Fruit fly (Drosophila melanogaster): Measurements from ENCODE around the gene GstD1.
A peak's percentile ranks its signal among the peaks of the same experiment; 100 is the strongest.

Gene GstD1

dm6 chr3R:12359837-12360236, 9.2 kb downstream of the GstD1 start, which contains the start of gene CG4115:
Gene CG4115, plus strand, starts transcription at chr3R:12360008.
- no peak for TF ChIP-seq Hr96 (GFP tag; optimal IDR thresholded peaks at IDR 0.05)
- TF ChIP-seq kay (GFP tag; ENCODE audit: borderline replicate concordance): no peak
- no peak for TF ChIP-seq CG33017 (tag; optimal IDR thresholded peaks at IDR 0.05)
- TF ChIP-seq Mnt (GFP tag; optimal IDR thresholded peaks at IDR 0.05): no peak
- no peak for TF ChIP-seq CG7045 (GFP tag; optimal IDR thresholded peaks at IDR 0.05)
- no peak for TF ChIP-seq ovo (GFP tag; optimal IDR thresholded peaks at IDR 0.05)
- TF ChIP-seq CG14711 (tag; optimal IDR thresholded peaks at IDR 0.05): no peak
- no peak for TF ChIP-seq cnc (optimal IDR thresholded peaks at IDR 0.05)
- TF ChIP-seq CG12768 (GFP tag; optimal IDR thresholded peaks at IDR 0.05): no peak
- TF ChIP-seq CG11617 (GFP tag; optimal IDR thresholded peaks at IDR 0.05): no peak
- no peak for TF ChIP-seq CG7101 (tag; optimal IDR thresholded peaks at IDR 0.05)
- TF ChIP-seq cic (GFP tag; optimal IDR thresholded peaks at IDR 0.05): no peak

- peak; percentile 31 for TF ChIP-seq Mnt (GFP tag; optimal IDR thresholded peaks at IDR 0.05)
- TF ChIP-seq CG12768 (GFP tag; optimal IDR thresholded peaks at IDR 0.05): no peak
- no peak for TF ChIP-seq pad (GFP tag; optimal IDR thresholded peaks at IDR 0.05)
- peak; percentile 19 for TF ChIP-seq bab1 (GFP tag; optimal IDR thresholded peaks at IDR 0.05)
These were observed 13.0 kb downstream of the GstD1 start, which contains the start of gene MBD-R2 for dm6 chr3R:12356044-12356443. Gene MBD-R2, minus strand, starts transcription at chr3R:12356265.

dm6 chr3R:12352003-12352402, 17.1 kb downstream of the GstD1 start, which contains the start of gene CG10041:
Gene CG10041, minus strand, starts transcription at chr3R:12352103.
- TF ChIP-seq CG11617 (GFP tag; optimal IDR thresholded peaks at IDR 0.05): no peak
- no peak for TF ChIP-seq CG12768 (GFP tag; optimal IDR thresholded peaks at IDR 0.05)
- TF ChIP-seq Mnt (GFP tag; optimal IDR thresholded peaks at IDR 0.05): no peak
- no peak for TF ChIP-seq tj (GFP tag; optimal IDR thresholded peaks at IDR 0.05)
- TF ChIP-seq CG33017 (tag; optimal IDR thresholded peaks at IDR 0.05): no peak
- no peak for TF ChIP-seq Crg-1 (GFP tag; optimal IDR thresholded peaks at IDR 0.05)
- no peak for TF ChIP-seq ovo (GFP tag; optimal IDR thresholded peaks at IDR 0.05)
- no peak for TF ChIP-seq kay (GFP tag; ENCODE audit: borderline replicate concordance)
- TF ChIP-seq cic (GFP tag; optimal IDR thresholded peaks at IDR 0.05): no peak
- TF ChIP-seq CG7101 (tag; optimal IDR thresholded peaks at IDR 0.05): no peak
- TF ChIP-seq toe (GFP tag; optimal IDR thresholded peaks at IDR 0.05): no peak
- TF ChIP-seq bab1 (GFP tag; optimal IDR thresholded peaks at IDR 0.05): no peak
- no peak for TF ChIP-seq CG14711 (tag; optimal IDR thresholded peaks at IDR 0.05)
- no peak for TF ChIP-seq pad (GFP tag; optimal IDR thresholded peaks at IDR 0.05)
- no peak for TF ChIP-seq Hr96 (GFP tag; optimal IDR thresholded peaks at IDR 0.05)
- TF ChIP-seq cnc (optimal IDR thresholded peaks at IDR 0.05): no peak
- TF ChIP-seq CG5204 (GFP tag; optimal IDR thresholded peaks at IDR 0.05): no peak
- TF ChIP-seq CG7045 (GFP tag; optimal IDR thresholded peaks at IDR 0.05): no peak
- no peak for TF ChIP-seq Clk (GFP tag; optimal IDR thresholded peaks at IDR 0.05)

dm6 chr3R:12350497-12350896, 18.6 kb downstream of the GstD1 start, which contains the start of gene CG10038:
Gene CG10038, minus strand, starts transcription at chr3R:12350644.
- TF ChIP-seq bab1 (GFP tag; optimal IDR thresholded peaks at IDR 0.05) (peak; percentile 39), toe (GFP tag; optimal IDR thresholded peaks at IDR 0.05) (peak; percentile 27), CG1620 (GFP tag; optimal IDR thresholded peaks at IDR 0.05) (peak; percentile 4), cic (GFP tag; optimal IDR thresholded peaks at IDR 0.05) (no peak), CG7101 (tag; optimal IDR thresholded peaks at IDR 0.05) (no peak)

dm6 chr3R:12347659-12348058, 21.4 kb downstream of the GstD1 start:
- TF ChIP-seq kay (GFP tag; ENCODE audit: borderline replicate concordance) (peak; percentile 45), CG7045 (GFP tag; optimal IDR thresholded peaks at IDR 0.05) (no peak)

dm6 chr3R:12345989-12346388, 23.1 kb downstream of the GstD1 start:
- TF ChIP-seq CG11617 (GFP tag; optimal IDR thresholded peaks at IDR 0.05) (no peak), cic (GFP tag; optimal IDR thresholded peaks at IDR 0.05) (no peak), CG33017 (tag; optimal IDR thresholded peaks at IDR 0.05) (no peak), ovo (GFP tag; optimal IDR thresholded peaks at IDR 0.05) (no peak), CG12768 (GFP tag; optimal IDR thresholded peaks at IDR 0.05) (no peak), Hr96 (GFP tag; optimal IDR thresholded peaks at IDR 0.05) (no peak), Mnt (GFP tag; optimal IDR thresholded peaks at IDR 0.05) (no peak), pad (GFP tag; optimal IDR thresholded peaks at IDR 0.05) (no peak), CG7045 (GFP tag; optimal IDR thresholded peaks at IDR 0.05) (no peak), bab1 (GFP tag; optimal IDR thresholded peaks at IDR 0.05) (no peak), tj (GFP tag; optimal IDR thresholded peaks at IDR 0.05) (no peak), Crg-1 (GFP tag; optimal IDR thresholded peaks at IDR 0.05) (no peak), kay (GFP tag; ENCODE audit: borderline replicate concordance) (no peak), CG1620 (GFP tag; optimal IDR thresholded peaks at IDR 0.05) (no peak), CG5204 (GFP tag; optimal IDR thresholded peaks at IDR 0.05) (no peak), Clk (GFP tag; optimal IDR thresholded peaks at IDR 0.05) (no peak), toe (GFP tag; optimal IDR thresholded peaks at IDR 0.05) (no peak), CG14711 (tag; optimal IDR thresholded peaks at IDR 0.05) (no peak), CG7101 (tag; optimal IDR thresholded peaks at IDR 0.05) (no peak)

- TF ChIP-seq Clk (GFP tag; optimal IDR thresholded peaks at IDR 0.05): no peak
- TF ChIP-seq CG12768 (GFP tag; optimal IDR thresholded peaks at IDR 0.05): no peak
- TF ChIP-seq kay (GFP tag; ENCODE audit: borderline replicate concordance): peak; percentile 54
These were observed 24.0 kb downstream of the GstD1 start for dm6 chr3R:12344914-12345549.
